Worm (Caenorhabditis elegans): Measurements from ENCODE around the gene K10B3.1.

DNA sequence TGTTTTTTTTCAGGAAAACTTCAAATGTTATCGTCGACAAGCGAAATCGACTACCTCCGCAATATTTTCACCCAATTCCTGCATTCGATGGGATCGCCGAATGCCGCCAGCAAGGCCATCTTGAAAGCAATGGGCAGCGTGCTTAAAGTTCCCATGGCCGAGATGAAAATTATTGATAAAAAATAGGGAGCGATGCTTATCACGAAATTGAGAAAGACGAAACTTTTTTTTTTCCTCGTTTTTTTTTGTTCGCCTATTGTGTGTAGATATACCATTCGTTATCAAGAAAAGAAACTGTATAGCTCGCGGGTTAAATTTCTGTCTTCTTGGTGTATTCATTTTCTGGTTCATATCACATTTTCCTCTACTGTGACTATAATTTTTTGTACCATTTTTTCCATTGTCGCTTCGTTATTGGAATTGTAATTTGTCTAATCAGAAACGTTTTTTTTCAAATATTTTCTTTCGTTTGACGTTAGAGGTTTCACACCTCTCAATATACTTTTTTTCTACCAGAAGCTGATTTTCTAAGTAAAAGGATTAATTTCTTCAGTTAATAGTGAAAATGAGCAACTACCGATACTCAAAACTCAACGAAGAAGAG, 28.8 kb downstream of the K10B3.1 start, which contains the start of gene syx-6:
- no peak for TF ChIP-seq ceh-82 (tag; optimal IDR thresholded peaks at IDR 0.05)
- TF ChIP-seq ztf-4 (tag; optimal IDR thresholded peaks at IDR 0.05): no peak
- no peak for TF ChIP-seq ama-1 (optimal IDR thresholded peaks at IDR 0.05)
- no peak for TF ChIP-seq lin-13 (GFP tag; optimal IDR thresholded peaks at IDR 0.05)
- no peak for TF ChIP-seq nhr-77 (tag; optimal IDR thresholded peaks at IDR 0.05)
- TF ChIP-seq mab-5 (tag; optimal IDR thresholded peaks at IDR 0.05): no peak
- TF ChIP-seq snpc-4 (tag; optimal IDR thresholded peaks at IDR 0.05): no peak
- no peak for TF ChIP-seq fos-1 (tag; optimal IDR thresholded peaks at IDR 0.05)
- no peak for TF ChIP-seq ztf-1 (GFP tag; conservative IDR thresholded peaks at IDR 0.05)
- no peak for TF ChIP-seq F13H6.1 (tag; optimal IDR thresholded peaks at IDR 0.05)

Data from whole organism, L2 larva.